Fruit fly (Drosophila melanogaster) whole organism, embryonic: ENCODE data around the gene lok.

Experiments used
- Bteb2 ChIP-seq: fragments of 200-800 bp; sonication (Bioruptor generic); optimal IDR thresholded peaks from 2 replicates; lab custom pipeline; 2016; ENCODE audit warnings: missing biosample characterization, missing genetic modification characterization
- CG13424 ChIP-seq: fragments of 200-800 bp; sonication (Bioruptor generic); optimal IDR thresholded peaks from 2 replicates; lab custom pipeline; 2019; ENCODE audit warnings: missing biosample characterization, mild to moderate bottlenecking, missing genetic modification characterization, moderate library complexity
- CG13624 ChIP-seq: fragments of 200-800 bp; sonication (Bioruptor generic); optimal IDR thresholded peaks from 2 replicates; lab custom pipeline; 2016; ENCODE audit warnings: missing biosample characterization, missing genetic modification characterization
- CG15269 ChIP-seq: fragments of 200-800 bp; sonication (Bioruptor generic); optimal IDR thresholded peaks from 2 replicates; lab custom pipeline; 2018; ENCODE audit warnings: missing biosample characterization, mild to moderate bottlenecking, missing genetic modification characterization, moderate library complexity
- CG18011 ChIP-seq: fragments of 200-800 bp; sonication (Bioruptor generic); optimal IDR thresholded peaks from 2 replicates; lab custom pipeline; 2017; ENCODE audit warnings: missing biosample characterization, missing genetic modification characterization, mild to moderate bottlenecking, moderate library complexity, missing genotype
- CG31365 ChIP-seq: fragments of 200-800 bp; sonication (Bioruptor generic); optimal IDR thresholded peaks from 2 replicates; lab custom pipeline; 2018; ENCODE audit warnings: missing biosample characterization, mild to moderate bottlenecking, missing genetic modification characterization
- CG33213 ChIP-seq: fragments of 200-800 bp; sonication (Bioruptor generic); optimal IDR thresholded peaks from 3 replicates; lab custom pipeline; 2016; ENCODE audit warnings: missing biosample characterization, missing genetic modification characterization
- CG34422 ChIP-seq: fragments of 200-800 bp; sonication (Bioruptor generic); IDR thresholded peaks from 3 replicates; pipeline ENCODE4 v1.3.6; 2022; ENCODE audit warnings: missing biosample characterization, missing genetic modification characterization
- CG3847 ChIP-seq: fragments of 200-800 bp; sonication (Bioruptor generic); IDR thresholded peaks from 2 replicates; pipeline ENCODE4 v1.3.6; 2022; ENCODE audit warnings: missing biosample characterization, missing genetic modification characterization
- CG4820 ChIP-seq: fragments of 200-800 bp; sonication (Bioruptor generic); optimal IDR thresholded peaks from 3 replicates; lab custom pipeline; 2016; ENCODE audit warnings: missing biosample characterization, missing genetic modification characterization
- CG7357 ChIP-seq: fragments of 200-800 bp; sonication (Bioruptor generic); IDR thresholded peaks from 3 replicates; pipeline ENCODE4 v1.3.6; 2022; ENCODE audit warnings: missing biosample characterization, missing genetic modification characterization
- CG7839 ChIP-seq: fragments of 200-800 bp; sonication (Bioruptor generic); optimal IDR thresholded peaks from 3 replicates; lab custom pipeline; 2018; ENCODE audit warnings: missing biosample characterization, mild to moderate bottlenecking, missing genetic modification characterization, moderate library complexity
- CG9797 ChIP-seq: fragments of 200-800 bp; sonication (Bioruptor generic); optimal IDR thresholded peaks from 3 replicates; lab custom pipeline; 2018; ENCODE audit warnings: missing biosample characterization, mild to moderate bottlenecking, missing genetic modification characterization
- Camta ChIP-seq: fragments of 200-800 bp; sonication (Bioruptor generic); optimal IDR thresholded peaks from 2 replicates; lab custom pipeline; 2016; ENCODE audit warnings: missing biosample characterization, missing genetic modification characterization
- CoRest ChIP-seq: fragments of 200-800 bp; sonication (Bioruptor generic); optimal IDR thresholded peaks from 3 replicates; lab custom pipeline; 2018; ENCODE audit warnings: missing biosample characterization, mild to moderate bottlenecking, missing genetic modification characterization, moderate library complexity
- D19B ChIP-seq: fragments of 200-800 bp; sonication (Bioruptor generic); optimal IDR thresholded peaks from 2 replicates; lab custom pipeline; 2017; ENCODE audit warnings: missing biosample characterization, mild to moderate bottlenecking, missing genetic modification characterization
- Deaf1 ChIP-seq: fragments of 200-800 bp; optimal IDR thresholded peaks from 3 replicates; lab custom pipeline; 2019; ENCODE audit warnings: missing biosample characterization, mild to moderate bottlenecking, missing genetic modification characterization, moderate library complexity
- E2f2 ChIP-seq: fragments of 200-800 bp; sonication (Bioruptor generic); IDR thresholded peaks from 2 replicates; pipeline ENCODE4 v1.3.6; 2022; ENCODE audit warnings: missing biosample characterization, missing genetic modification characterization
- H2.0 ChIP-seq: fragments of 200-800 bp; sonication (Bioruptor generic); IDR thresholded peaks from 2 replicates; pipeline ENCODE4 v1.3.6; 2022; ENCODE audit warnings: missing biosample characterization, missing genetic modification characterization
- HLH54F ChIP-seq: fragments of 200-800 bp; sonication (Bioruptor generic); optimal IDR thresholded peaks from 3 replicates; lab custom pipeline; 2016; ENCODE audit warnings: missing biosample characterization, missing genetic modification characterization
- Hr3 ChIP-seq: fragments of 200-800 bp; sonication (Bioruptor generic); optimal IDR thresholded peaks from 3 replicates; lab custom pipeline; 2016; ENCODE audit warnings: missing biosample characterization, missing genetic modification characterization
- Lhr ChIP-seq: fragments of 200-800 bp; sonication (Bioruptor generic); optimal IDR thresholded peaks from 3 replicates; lab custom pipeline; 2017; ENCODE audit warnings: mild to moderate bottlenecking, missing biosample characterization, missing genetic modification reagents, missing genetic modification characterization
- MBD-R2 ChIP-seq: fragments of 200-800 bp; sonication (Bioruptor generic); IDR thresholded peaks from 2 replicates; pipeline ENCODE4 v1.3.6; 2022; ENCODE audit warnings: missing biosample characterization, missing genetic modification characterization
- MTF-1 ChIP-seq: fragments of 200-800 bp; sonication (Bioruptor generic); optimal IDR thresholded peaks from 2 replicates; lab custom pipeline; 2018; ENCODE audit warnings: missing biosample characterization, mild to moderate bottlenecking, missing genetic modification characterization, borderline replicate concordance
- Mad ChIP-seq: fragments of 200-800 bp; sonication (Bioruptor generic); optimal IDR thresholded peaks from 2 replicates; lab custom pipeline; 2016; ENCODE audit warnings: missing biosample characterization, missing genetic modification characterization
- Meics ChIP-seq: fragments of 200-800 bp; sonication (Bioruptor generic); optimal IDR thresholded peaks from 2 replicates; lab custom pipeline; 2017; ENCODE audit warnings: missing biosample characterization, mild to moderate bottlenecking, missing genetic modification characterization
- Nf-YC ChIP-seq: fragments of 200-800 bp; optimal IDR thresholded peaks from 3 replicates; lab custom pipeline; 2019; ENCODE audit warnings: missing biosample characterization, mild to moderate bottlenecking, missing genetic modification characterization, moderate library complexity
- Opbp ChIP-seq: fragments of 200-800 bp; sonication (Bioruptor generic); IDR thresholded peaks from 3 replicates; pipeline ENCODE4 v1.3.6; 2022; ENCODE audit warnings: missing biosample characterization, missing genetic modification characterization; ENCODE audit not compliant: partially characterized antibody
- Xbp1 ChIP-seq: fragments of 200-800 bp; sonication (Bioruptor generic); optimal IDR thresholded peaks from 3 replicates; lab custom pipeline; 2016; ENCODE audit warnings: missing biosample characterization, mild to moderate bottlenecking, missing genetic modification characterization
- Xrp1 ChIP-seq: fragments of 200-800 bp; sonication (Bioruptor generic); IDR thresholded peaks from 2 replicates; pipeline ENCODE4 v1.3.6; 2022; ENCODE audit warnings: missing biosample characterization, missing genetic modification characterization
- az2 ChIP-seq: fragments of 200-800 bp; sonication (Bioruptor generic); optimal IDR thresholded peaks from 3 replicates; lab custom pipeline; 2016; ENCODE audit warnings: missing biosample characterization, missing genetic modification characterization
- bowl ChIP-seq: fragments of 200-800 bp; sonication (Bioruptor generic); IDR thresholded peaks from 2 replicates; pipeline ENCODE4 v1.3.6; 2022; ENCODE audit warnings: missing biosample characterization, missing genetic modification characterization
- ci ChIP-seq: fragments of 200-800 bp; sonication (Bioruptor generic); IDR thresholded peaks from 3 replicates; pipeline ENCODE4 v1.3.6; 2022; ENCODE audit warnings: missing biosample characterization, missing genetic modification characterization
- crp ChIP-seq, 2 experiments: fragments of 200-800 bp; sonication (Bioruptor generic); optimal IDR thresholded peaks; 2 replicates in 1 of 2; 3 replicates in 1 of 2; lab custom pipeline; 2017; ENCODE audit warnings: missing biosample characterization in 2 of 2, missing genetic modification characterization in 2 of 2, mild to moderate bottlenecking in 1 of 2, moderate library complexity in 1 of 2
- dmrt11E ChIP-seq: fragments of 200-800 bp; sonication (Bioruptor generic); optimal IDR thresholded peaks from 3 replicates; lab custom pipeline; 2018; ENCODE audit warnings: missing biosample characterization, mild to moderate bottlenecking, missing genetic modification characterization, moderate library complexity
- ems ChIP-seq: fragments of 200-800 bp; sonication (Bioruptor generic); optimal IDR thresholded peaks from 3 replicates; lab custom pipeline; 2016; ENCODE audit warnings: missing biosample characterization, missing genetic modification characterization
- ftz-f1 ChIP-seq: fragments of 200-800 bp; sonication (Bioruptor generic); optimal IDR thresholded peaks from 2 replicates; lab custom pipeline; 2016; ENCODE audit warnings: missing biosample characterization, missing genetic modification characterization
- gt ChIP-seq: fragments of 200-800 bp; sonication (Bioruptor generic); IDR thresholded peaks from 2 replicates; pipeline ENCODE4 v1.3.6; 2022; ENCODE audit warnings: missing biosample characterization, missing genetic modification characterization
- ind ChIP-seq: fragments of 200-800 bp; sonication (Bioruptor generic); optimal IDR thresholded peaks from 3 replicates; lab custom pipeline; 2016; ENCODE audit warnings: missing biosample characterization, missing genetic modification characterization
- knrl ChIP-seq: fragments of 200-800 bp; sonication (Bioruptor generic); IDR thresholded peaks from 3 replicates; pipeline ENCODE4 v1.3.6; 2022; ENCODE audit warnings: missing biosample characterization, missing genetic modification characterization; ENCODE audit not compliant: partially characterized antibody
- maf-S ChIP-seq: fragments of 200-800 bp; sonication (Bioruptor generic); optimal IDR thresholded peaks from 2 replicates; lab custom pipeline; 2016; ENCODE audit warnings: missing biosample characterization, missing genetic modification characterization
- mld ChIP-seq: fragments of 200-800 bp; sonication (Bioruptor generic); IDR thresholded peaks from 3 replicates; pipeline ENCODE4 v1.3.6; 2022; ENCODE audit warnings: missing biosample characterization, missing genetic modification characterization; ENCODE audit not compliant: partially characterized antibody
- nerfin-2 ChIP-seq: fragments of 200-800 bp; sonication (Bioruptor generic); IDR thresholded peaks from 2 replicates; pipeline ENCODE4 v1.3.6; 2022; ENCODE audit warnings: missing biosample characterization, missing genetic modification characterization; ENCODE audit not compliant: partially characterized antibody
- nmo ChIP-seq: fragments of 200-800 bp; sonication (Bioruptor generic); optimal IDR thresholded peaks from 2 replicates; lab custom pipeline; 2018; ENCODE audit warnings: missing biosample characterization, mild to moderate bottlenecking, missing genetic modification characterization, moderate library complexity
- pan ChIP-seq, 4 experiments: fragments of >200 bp in 3 of 4; fragments of 200-800 bp in 1 of 4; sonication (Bioruptor generic) in 1 of 4; optimal IDR thresholded peaks in 3 of 4; IDR thresholded peaks in 1 of 4; 2 replicates each; pipeline versions ENCODE4 v1.3.6 to Lab custom; 2017 to 2022; ENCODE audit warnings: missing biosample characterization in 2 of 4, missing genetic modification characterization in 2 of 4, mixed read lengths in 1 of 4
- pzg ChIP-seq: fragments of 200-800 bp; sonication (Bioruptor generic); optimal IDR thresholded peaks from 3 replicates; lab custom pipeline; 2018; ENCODE audit warnings: missing biosample characterization, mild to moderate bottlenecking, missing genetic modification characterization, moderate library complexity
- slou ChIP-seq: fragments of 200-800 bp; sonication (Bioruptor generic); optimal IDR thresholded peaks from 3 replicates; lab custom pipeline; 2016; ENCODE audit warnings: missing biosample characterization, missing genetic modification characterization
- tup ChIP-seq: fragments of 200-800 bp; sonication (Bioruptor generic); optimal IDR thresholded peaks from 2 replicates; lab custom pipeline; 2016; ENCODE audit warnings: missing biosample characterization, mild to moderate bottlenecking, missing genetic modification characterization, moderate library complexity
- usp ChIP-seq: fragments of >200 bp; optimal IDR thresholded peaks from 2 replicates; lab custom pipeline; 2017; ENCODE audit warnings: missing biosample characterization, missing genetic modification characterization
- vvl ChIP-seq: fragments of 200-800 bp; sonication (Bioruptor generic); IDR thresholded peaks from 2 replicates; pipeline ENCODE4 v1.3.6; 2022; ENCODE audit warnings: missing biosample characterization, missing genetic modification characterization

lok gene

dm6 chr2L:20093794-20094193 lies 32.6 kb downstream of the lok start, which contains the start of the genes Taf13 and nesd (continued):
- TF ChIP-seq D19B (GFP tag; lab: Kevin White, UChicago) (no peak), E2f2 (GFP tag; lab: Robert Waterston, UW) (peak; percentile 89), CG3847 (GFP tag; lab: Robert Waterston, UW) (peak; percentile 45; the same call in 1 of the 2 replicates), CG18011 (peak; percentile 9), Nf-YC (tag; lab: Kevin White, UChicago) (peak; percentile 61), gt (GFP tag; lab: Robert Waterston, UW) (no peak), CG15269 (tag; lab: Kevin White, UChicago) (peak; percentile 32), crp (GFP tag; optimal IDR thresholded peaks at IDR 0.05; lab: Kevin White, UChicago) (peak in 1 of 2 experiments; percentile 52), slou (GFP tag; lab: Kevin White, UChicago) (peak; percentile 33), mld (GFP tag; lab: Robert Waterston, UW) (no peak; the same call in 2 of the 3 replicates), MBD-R2 (GFP tag; lab: Robert Waterston, UW) (peak; percentile 77), ems (GFP tag; lab: Kevin White, UChicago) (peak; percentile 10), CG7357 (GFP tag; lab: Robert Waterston, UW) (no peak), CG9797 (GFP tag; lab: Kevin White, UChicago) (peak; percentile 32), tup (GFP tag; lab: Kevin White, UChicago) (no peak), Xbp1 (GFP tag; lab: Kevin White, UChicago) (peak; percentile 39), maf-S (no peak), CG31365 (tag; lab: Kevin White, UChicago) (no peak), nerfin-2 (GFP tag; lab: Robert Waterston, UW) (peak; percentile 64), CG13424 (tag; lab: Kevin White, UChicago) (peak; percentile 66), H2.0 (GFP tag; lab: Robert Waterston, UW) (no peak), pzg (peak; percentile 76), nmo (GFP tag; lab: Kevin White, UChicago) (peak; percentile 79), Hr3 (GFP tag; lab: Kevin White, UChicago) (peak; percentile 20), CG34422 (GFP tag; lab: Robert Waterston, UW) (no peak), HLH54F (GFP tag; lab: Kevin White, UChicago) (peak; percentile 28), Deaf1 (tag; lab: Kevin White, UChicago) (no peak), Camta (GFP tag; lab: Kevin White, UChicago) (no peak), Mad (GFP tag; lab: Kevin White, UChicago) (peak; percentile 1), CG4820 (peak; percentile 20), pan (optimal IDR thresholded peaks at IDR 0.05; lab: Kevin White, UChicago) (no peak), pan (GFP tag; optimal IDR thresholded peaks at IDR 0.05 in 1 of 2, IDR thresholded peaks at IDR 0.05 in 1 of 2) (no peak), knrl (GFP tag; lab: Robert Waterston, UW) (peak; percentile 75), ci (no peak), ind (peak; percentile 21), MTF-1 (GFP tag; lab: Kevin White, UChicago) (no peak), CG7839 (tag; lab: Kevin White, UChicago) (peak; percentile 45), Lhr (GFP tag; lab: Kevin White, UChicago) (peak; percentile 55), vvl (GFP tag; lab: Robert Waterston, UW) (peak; percentile 16; the same call in 1 of the 2 replicates), Bteb2 (GFP tag; lab: Kevin White, UChicago) (no peak), Opbp (GFP tag; lab: Robert Waterston, UW) (no peak; the same call in 2 of the 3 replicates), az2 (GFP tag; lab: Kevin White, UChicago) (no peak), CoRest (tag; lab: Kevin White, UChicago) (peak; percentile 72), CG13624 (GFP tag; lab: Kevin White, UChicago) (peak; percentile 25), ftz-f1 (GFP tag; lab: Kevin White, UChicago) (no peak), usp (GFP tag; lab: Kevin White, UChicago) (no peak), bowl (GFP tag; lab: Robert Waterston, UW) (no peak), dmrt11E (tag; lab: Kevin White, UChicago) (peak; percentile 46), Xrp1 (peak; percentile 31; the same call in 1 of the 2 replicates), CG33213 (GFP tag; lab: Kevin White, UChicago) (peak; percentile 18), Meics (GFP tag; lab: Kevin White, UChicago) (peak; percentile 42)
